Worm (Caenorhabditis elegans): Measurements from ENCODE around the gene Y56A3A.7.

Gene Y56A3A.7

DNA sequence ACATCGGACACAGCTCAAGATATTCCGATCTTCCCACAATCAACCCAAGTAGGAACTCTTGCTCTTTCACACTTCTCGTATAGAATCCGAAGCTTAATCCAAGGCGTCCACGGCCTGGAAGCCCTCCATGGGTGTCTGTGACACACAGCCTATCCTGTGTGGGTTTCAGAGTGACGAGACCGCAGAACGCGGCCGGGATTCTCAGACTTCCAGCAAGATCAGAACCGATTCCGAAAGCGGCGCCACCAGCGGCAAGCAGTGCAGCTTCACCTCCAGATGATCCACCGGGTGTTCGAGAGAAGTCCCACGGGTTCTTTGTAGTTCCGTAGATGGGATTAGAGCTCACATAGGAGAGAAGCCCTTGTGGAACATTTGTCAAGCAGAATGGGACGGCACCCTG, 44.0 kb downstream of the Y56A3A.7 start:
- TF ChIP-seq med-1 (GFP tag; optimal IDR thresholded peaks at IDR 0.05; ENCODE audit: insufficient read depth): no peak
- no peak for TF ChIP-seq ztf-29 (GFP tag; IDR thresholded peaks at IDR 0.05)
- TF ChIP-seq flt-1 (GFP tag; IDR thresholded peaks at IDR 0.05): no peak
- no peak for TF ChIP-seq tab-1 (GFP tag; IDR thresholded peaks at IDR 0.05)
- no peak for TF ChIP-seq cog-1 (tag; optimal IDR thresholded peaks at IDR 0.05)
- TF ChIP-seq T22C8.4 (GFP tag; IDR thresholded peaks at IDR 0.05): no peak
- no peak for TF ChIP-seq ref-1 (GFP tag; conservative IDR thresholded peaks at IDR 0.05)
- no peak for TF ChIP-seq klf-2 (GFP tag; conservative IDR thresholded peaks at IDR 0.05)
- no peak for TF ChIP-seq ztf-23 (GFP tag; IDR thresholded peaks at IDR 0.05)

DNA sequence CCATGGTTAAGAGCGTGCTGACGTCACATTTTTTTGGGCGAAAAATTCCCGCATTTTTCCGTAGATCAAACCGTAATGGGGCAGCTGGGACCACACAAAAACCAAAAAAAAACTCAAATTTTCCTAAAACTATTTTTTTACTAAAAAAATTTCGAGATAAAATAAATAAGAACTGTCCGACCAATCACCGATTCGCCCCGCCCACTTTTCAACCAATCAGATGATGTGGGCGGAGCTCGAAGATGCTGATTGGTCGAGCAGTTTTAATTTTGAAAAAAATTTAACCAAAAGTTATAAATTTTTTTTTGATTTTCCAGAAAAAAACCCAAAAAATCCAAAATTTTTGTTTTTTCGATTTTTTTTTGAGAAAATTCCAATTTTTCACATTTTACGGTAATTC, 46.8 kb downstream of the Y56A3A.7 start:
- TF ChIP-seq ztf-23 (GFP tag; IDR thresholded peaks at IDR 0.05) (no peak), klf-2 (GFP tag; conservative IDR thresholded peaks at IDR 0.05) (no peak), tab-1 (GFP tag; IDR thresholded peaks at IDR 0.05) (no peak), T22C8.4 (GFP tag; IDR thresholded peaks at IDR 0.05) (no peak), flt-1 (GFP tag; IDR thresholded peaks at IDR 0.05) (no peak), cog-1 (tag; optimal IDR thresholded peaks at IDR 0.05) (no peak), med-1 (GFP tag; optimal IDR thresholded peaks at IDR 0.05; ENCODE audit: insufficient read depth) (no peak), ref-1 (GFP tag; conservative IDR thresholded peaks at IDR 0.05) (no peak), ztf-29 (GFP tag; IDR thresholded peaks at IDR 0.05) (no peak)

ce11 chrIII:11898169-11898568, 48.6 kb downstream of the Y56A3A.7 start, which contains the start of gene tsen-2:
TSS of gene tsen-2 (minus strand) at chrIII:11898269.
- no peak for TF ChIP-seq klf-2 (GFP tag; conservative IDR thresholded peaks at IDR 0.05)
- no peak for TF ChIP-seq flt-1 (GFP tag; IDR thresholded peaks at IDR 0.05)
- no peak for TF ChIP-seq med-1 (GFP tag; optimal IDR thresholded peaks at IDR 0.05; ENCODE audit: insufficient read depth)
- TF ChIP-seq ref-1 (GFP tag; conservative IDR thresholded peaks at IDR 0.05): no peak
- no peak for TF ChIP-seq cog-1 (tag; optimal IDR thresholded peaks at IDR 0.05)
- no peak for TF ChIP-seq tab-1 (GFP tag; IDR thresholded peaks at IDR 0.05)
- TF ChIP-seq ztf-23 (GFP tag; IDR thresholded peaks at IDR 0.05): no peak
- TF ChIP-seq ztf-29 (GFP tag; IDR thresholded peaks at IDR 0.05): no peak
- no peak for TF ChIP-seq T22C8.4 (GFP tag; IDR thresholded peaks at IDR 0.05)

DNA sequence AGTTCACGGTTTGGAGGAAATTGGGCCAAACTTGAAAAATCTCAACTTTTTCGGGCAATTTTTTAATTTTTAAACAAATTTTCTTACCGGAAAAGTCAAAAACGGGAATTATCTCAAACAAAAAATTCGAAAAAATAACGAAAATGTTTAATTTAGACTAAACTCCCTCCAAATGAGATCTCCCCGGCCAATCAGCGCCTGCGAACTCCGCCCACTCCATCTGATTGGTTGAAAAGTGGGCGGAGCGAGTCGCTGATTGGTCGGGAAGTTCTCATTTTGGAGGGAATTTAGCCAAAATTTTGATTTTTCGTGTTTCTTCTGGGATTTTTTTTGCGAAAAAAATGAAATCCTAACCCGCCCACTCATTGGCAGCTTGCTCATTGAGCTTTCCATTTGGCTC, 50.2 kb downstream of the Y56A3A.7 start:
- TF ChIP-seq ztf-23 (GFP tag; IDR thresholded peaks at IDR 0.05): no peak
- TF ChIP-seq med-1 (GFP tag; optimal IDR thresholded peaks at IDR 0.05; ENCODE audit: insufficient read depth): no peak
- TF ChIP-seq T22C8.4 (GFP tag; IDR thresholded peaks at IDR 0.05): no peak
- no peak for TF ChIP-seq flt-1 (GFP tag; IDR thresholded peaks at IDR 0.05)
- TF ChIP-seq ztf-29 (GFP tag; IDR thresholded peaks at IDR 0.05): no peak
- no peak for TF ChIP-seq klf-2 (GFP tag; conservative IDR thresholded peaks at IDR 0.05)

DNA sequence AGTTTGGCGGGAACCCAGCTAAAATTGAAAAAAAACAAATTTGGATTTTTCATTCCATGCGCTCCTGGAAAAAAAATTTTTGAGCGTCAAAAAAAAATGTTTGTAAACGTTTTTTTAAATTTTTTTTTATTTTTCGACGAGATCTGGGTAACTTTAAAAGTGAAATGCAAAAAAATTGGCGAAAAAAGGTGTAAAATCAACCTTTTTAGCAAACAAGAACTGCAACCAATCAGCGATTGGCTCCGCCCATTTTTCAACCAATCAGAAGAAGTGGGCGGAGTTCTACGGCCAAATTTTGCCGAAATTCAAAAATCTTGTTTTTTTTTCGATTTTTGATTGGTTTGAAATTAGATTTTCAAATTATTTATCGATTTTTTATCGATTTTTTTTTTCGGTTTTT, 51.3 kb downstream of the Y56A3A.7 start:
- TF ChIP-seq flt-1 (GFP tag; IDR thresholded peaks at IDR 0.05) (no peak), ztf-29 (GFP tag; IDR thresholded peaks at IDR 0.05) (no peak), T22C8.4 (GFP tag; IDR thresholded peaks at IDR 0.05) (no peak), klf-2 (GFP tag; conservative IDR thresholded peaks at IDR 0.05) (no peak), cog-1 (tag; optimal IDR thresholded peaks at IDR 0.05) (no peak), ref-1 (GFP tag; conservative IDR thresholded peaks at IDR 0.05) (no peak), tab-1 (GFP tag; IDR thresholded peaks at IDR 0.05) (no peak), med-1 (GFP tag; optimal IDR thresholded peaks at IDR 0.05; ENCODE audit: insufficient read depth) (no peak), ztf-23 (GFP tag; IDR thresholded peaks at IDR 0.05) (no peak)

DNA sequence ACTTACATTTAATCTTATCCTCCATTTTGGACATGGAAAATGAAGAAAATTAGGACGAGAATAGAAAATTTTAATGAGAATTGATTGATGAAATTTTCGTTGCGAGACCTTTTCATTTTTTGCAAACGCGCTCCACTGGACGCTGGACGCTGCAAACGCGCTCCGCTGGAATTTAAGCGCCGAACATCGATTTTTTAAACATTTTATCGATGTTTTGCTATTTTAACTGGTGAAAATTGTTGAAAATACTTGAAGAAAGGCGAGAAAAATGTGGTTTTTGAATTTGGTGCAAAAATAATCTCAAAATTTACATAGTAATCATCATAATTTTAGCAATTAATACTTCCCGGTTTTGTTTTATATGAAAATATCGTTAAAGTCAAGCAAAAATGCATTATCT, 53.9 kb downstream of the Y56A3A.7 start, which contains the start of gene Y56A3A.41:
TSS of gene Y56A3A.41 (minus strand) at position 101 of the 400 bp plus-strand sequence.
- no peak for TF ChIP-seq ztf-23 (GFP tag; IDR thresholded peaks at IDR 0.05)

DNA sequence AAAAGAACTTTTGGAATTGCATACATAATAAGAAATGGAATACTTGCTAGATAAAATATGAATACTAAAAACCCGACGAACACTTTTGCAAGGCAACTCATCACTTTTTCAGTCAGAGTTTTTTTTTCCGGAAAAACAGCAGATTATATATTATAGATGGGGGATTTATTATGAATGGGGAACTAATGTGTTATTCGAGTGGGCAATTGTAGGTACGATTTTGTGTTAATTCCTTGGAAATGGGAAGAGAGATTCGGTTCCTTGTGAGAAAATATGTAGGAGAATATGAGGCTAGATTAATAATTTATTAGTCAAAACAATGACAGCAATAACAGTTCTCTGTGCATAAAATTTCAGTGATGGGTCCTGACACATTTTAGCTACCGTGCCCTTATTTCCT, 55.5 kb downstream of the Y56A3A.7 start, which contains the start of gene faah-5:
TSS of gene faah-5 (minus strand) at position 101 of the 400 bp plus-strand sequence.
- TF ChIP-seq ztf-29 (GFP tag; IDR thresholded peaks at IDR 0.05) (no peak), T22C8.4 (GFP tag; IDR thresholded peaks at IDR 0.05) (no peak), flt-1 (GFP tag; IDR thresholded peaks at IDR 0.05) (no peak), cog-1 (tag; optimal IDR thresholded peaks at IDR 0.05) (no peak), klf-2 (GFP tag; conservative IDR thresholded peaks at IDR 0.05) (no peak), ref-1 (GFP tag; conservative IDR thresholded peaks at IDR 0.05) (no peak), ztf-23 (GFP tag; IDR thresholded peaks at IDR 0.05) (no peak), med-1 (GFP tag; optimal IDR thresholded peaks at IDR 0.05; ENCODE audit: insufficient read depth) (no peak), tab-1 (GFP tag; IDR thresholded peaks at IDR 0.05) (no peak)

Data from whole organism, midembryonic.